Fruit fly (Drosophila melanogaster) whole organism, embryonic: ENCODE results near the gene CG34307.

Experiments used
- Aef1 ChIP-seq: fragments of 200-800 bp; sonication (Bioruptor generic); IDR thresholded peaks from 3 replicates; pipeline ENCODE4 v1.3.6; 2022; ENCODE audit warnings: missing biosample characterization, missing genetic modification characterization
- Asciz ChIP-seq: fragments of 200-800 bp; sonication (Bioruptor generic); optimal IDR thresholded peaks from 2 replicates; lab custom pipeline; 2017; ENCODE audit warnings: missing biosample characterization, mild to moderate bottlenecking, missing genetic modification characterization, missing genetic modification reagents
- Atf6 ChIP-seq: fragments of 200-800 bp; sonication (Bioruptor generic); IDR thresholded peaks from 2 replicates; pipeline ENCODE4 v1.3.6; 2022; ENCODE audit warnings: missing biosample characterization, missing genetic modification characterization
- Bteb2 ChIP-seq: fragments of 200-800 bp; sonication (Bioruptor generic); optimal IDR thresholded peaks from 2 replicates; lab custom pipeline; 2016; ENCODE audit warnings: missing biosample characterization, missing genetic modification characterization
- CG10274 ChIP-seq: fragments of 200-800 bp; sonication (Bioruptor generic); optimal IDR thresholded peaks from 3 replicates; lab custom pipeline; 2017; ENCODE audit warnings: missing biosample characterization, mild to moderate bottlenecking, missing genetic modification characterization
- CG11560 ChIP-seq: fragments of 200-800 bp; sonication (Bioruptor generic); IDR thresholded peaks from 3 replicates; pipeline ENCODE4 v1.3.6; 2022; ENCODE audit warnings: missing biosample characterization, missing genetic modification characterization
- CG11696 ChIP-seq: fragments of 200-800 bp; sonication (Bioruptor generic); IDR thresholded peaks from 2 replicates; pipeline ENCODE4 v1.3.6; 2022; ENCODE audit warnings: missing biosample characterization, missing genetic modification characterization
- CG11723 ChIP-seq: fragments of 200-800 bp; sonication (Bioruptor generic); optimal IDR thresholded peaks from 2 replicates; lab custom pipeline; 2017; ENCODE audit warnings: missing biosample characterization, mild to moderate bottlenecking, missing genetic modification characterization
- CG13287 ChIP-seq: fragments of 200-800 bp; sonication (Bioruptor generic); IDR thresholded peaks from 2 replicates; pipeline ENCODE4 v1.3.6; 2022; ENCODE audit warnings: missing biosample characterization, missing genetic modification characterization; ENCODE audit not compliant: partially characterized antibody
- CG13424 ChIP-seq: fragments of 200-800 bp; sonication (Bioruptor generic); optimal IDR thresholded peaks from 2 replicates; lab custom pipeline; 2019; ENCODE audit warnings: missing biosample characterization, mild to moderate bottlenecking, missing genetic modification characterization, moderate library complexity
- CG13624 ChIP-seq: fragments of 200-800 bp; sonication (Bioruptor generic); optimal IDR thresholded peaks from 2 replicates; lab custom pipeline; 2016; ENCODE audit warnings: missing biosample characterization, missing genetic modification characterization
- CG13894 ChIP-seq: fragments of 200-800 bp; sonication (Bioruptor generic); optimal IDR thresholded peaks from 3 replicates; lab custom pipeline; 2018; ENCODE audit warnings: missing biosample characterization, mild to moderate bottlenecking, missing genetic modification characterization, moderate library complexity
- CG2712 ChIP-seq: fragments of 200-800 bp; optimal IDR thresholded peaks from 3 replicates; lab custom pipeline; 2019; ENCODE audit warnings: missing biosample characterization, mild to moderate bottlenecking, missing genetic modification characterization, moderate library complexity
- CG33213 ChIP-seq: fragments of 200-800 bp; sonication (Bioruptor generic); optimal IDR thresholded peaks from 3 replicates; lab custom pipeline; 2016; ENCODE audit warnings: missing biosample characterization, missing genetic modification characterization
- CG3726 ChIP-seq: fragments of 200-800 bp; sonication (Bioruptor generic); IDR thresholded peaks from 3 replicates; pipeline ENCODE4, ENCODE4 v1.3.6; 2022; ENCODE audit warnings: missing biosample characterization, missing genetic modification characterization
- CG5245 ChIP-seq: fragments of 200-800 bp; sonication (Bioruptor generic); optimal IDR thresholded peaks from 3 replicates; lab custom pipeline; 2016; ENCODE audit warnings: missing biosample characterization, missing genetic modification characterization
- CG6689 ChIP-seq: fragments of 200-800 bp; sonication (Bioruptor generic); IDR thresholded peaks from 2 replicates; pipeline ENCODE4 v1.3.6; 2022; ENCODE audit warnings: missing biosample characterization, missing genetic modification characterization
- CG7372 ChIP-seq: fragments of 200-800 bp; sonication (Bioruptor generic); IDR thresholded peaks from 2 replicates; pipeline ENCODE4 v1.3.6; 2022; ENCODE audit warnings: missing biosample characterization, missing genetic modification characterization
- CG8388 ChIP-seq: fragments of 200-800 bp; sonication (Bioruptor generic); optimal IDR thresholded peaks from 2 replicates; lab custom pipeline; 2019; ENCODE audit warnings: missing biosample characterization, mild to moderate bottlenecking, missing genetic modification characterization, moderate library complexity
- CG8478 ChIP-seq: fragments of >200 bp; optimal IDR thresholded peaks from 2 replicates; lab custom pipeline; 2018
- CG9215 ChIP-seq: fragments of 200-800 bp; sonication (Bioruptor generic); IDR thresholded peaks from 2 replicates; pipeline ENCODE4 v1.3.6; 2022; ENCODE audit warnings: missing biosample characterization, missing genetic modification characterization
- CG9797 ChIP-seq: fragments of 200-800 bp; sonication (Bioruptor generic); optimal IDR thresholded peaks from 3 replicates; lab custom pipeline; 2018; ENCODE audit warnings: missing biosample characterization, mild to moderate bottlenecking, missing genetic modification characterization
- CHES-1-like ChIP-seq: fragments of 200-800 bp; sonication (Bioruptor generic); optimal IDR thresholded peaks from 2 replicates; lab custom pipeline; 2016; ENCODE audit warnings: missing biosample characterization, missing genetic modification characterization
- CTCF ChIP-seq: fragments of 200-800 bp; sonication (Bioruptor generic); optimal IDR thresholded peaks from 2 replicates; lab custom pipeline; 2017; ENCODE audit warnings: missing biosample characterization, mild to moderate bottlenecking, missing genetic modification characterization, moderate library complexity
- Dbx ChIP-seq: fragments of 200-800 bp; sonication (Bioruptor generic); IDR thresholded peaks from 3 replicates; pipeline ENCODE4 v1.3.6; 2022; ENCODE audit warnings: missing biosample characterization, missing genetic modification characterization
- Lim3 ChIP-seq: fragments of 200-800 bp; sonication (Bioruptor generic); IDR thresholded peaks from 2 replicates; pipeline ENCODE4 v1.3.6; 2022; ENCODE audit warnings: missing biosample characterization, missing genetic modification characterization
- MBD-R2 ChIP-seq: fragments of 200-800 bp; sonication (Bioruptor generic); IDR thresholded peaks from 2 replicates; pipeline ENCODE4 v1.3.6; 2022; ENCODE audit warnings: missing biosample characterization, missing genetic modification characterization
- Mad ChIP-seq: fragments of 200-800 bp; sonication (Bioruptor generic); optimal IDR thresholded peaks from 2 replicates; lab custom pipeline; 2016; ENCODE audit warnings: missing biosample characterization, missing genetic modification characterization
- Mrtf ChIP-seq: fragments of 200-800 bp; sonication (Bioruptor generic); IDR thresholded peaks from 3 replicates; pipeline ENCODE4 v1.3.6; 2022; ENCODE audit warnings: missing biosample characterization, missing genetic modification characterization
- Myb ChIP-seq: fragments of 200-800 bp; sonication (Bioruptor generic); optimal IDR thresholded peaks from 2 replicates; lab custom pipeline; 2016; ENCODE audit warnings: missing biosample characterization, missing genetic modification characterization
- NK7.1 ChIP-seq: fragments of 200-800 bp; sonication (Bioruptor generic); optimal IDR thresholded peaks from 3 replicates; lab custom pipeline; 2016; ENCODE audit warnings: missing biosample characterization, missing genetic modification characterization
- Ptx1 ChIP-seq: fragments of 200-800 bp; sonication (Bioruptor generic); IDR thresholded peaks from 2 replicates; pipeline ENCODE4 v1.3.6; 2022; ENCODE audit warnings: missing biosample characterization, missing genetic modification characterization
- Spps ChIP-seq: fragments of 200-800 bp; sonication (Bioruptor generic); optimal IDR thresholded peaks from 2 replicates; lab custom pipeline; 2018; ENCODE audit warnings: missing biosample characterization, mild to moderate bottlenecking, missing genetic modification characterization
- Vsx1 ChIP-seq: fragments of 200-800 bp; sonication (Bioruptor generic); optimal IDR thresholded peaks from 2 replicates; lab custom pipeline; 2017; ENCODE audit warnings: missing biosample characterization, mild to moderate bottlenecking, missing genetic modification characterization, missing genetic modification reagents
- Xbp1 ChIP-seq: fragments of 200-800 bp; sonication (Bioruptor generic); optimal IDR thresholded peaks from 3 replicates; lab custom pipeline; 2016; ENCODE audit warnings: missing biosample characterization, mild to moderate bottlenecking, missing genetic modification characterization
- cas ChIP-seq: fragments of 200-800 bp; sonication (Bioruptor generic); IDR thresholded peaks from 2 replicates; pipeline ENCODE4 v1.3.6; 2022; ENCODE audit warnings: missing biosample characterization, missing genetic modification characterization
- fd102C ChIP-seq: fragments of 200-800 bp; sonication (Bioruptor generic); optimal IDR thresholded peaks from 2 replicates; lab custom pipeline; 2018; ENCODE audit warnings: missing biosample characterization, mild to moderate bottlenecking, missing genetic modification characterization, moderate library complexity
- fd64A ChIP-seq: fragments of 200-800 bp; sonication (Bioruptor generic); optimal IDR thresholded peaks from 3 replicates; lab custom pipeline; 2018; ENCODE audit warnings: missing biosample characterization, mild to moderate bottlenecking, missing genetic modification characterization
- gfzf ChIP-seq: fragments of 200-800 bp; sonication (Bioruptor generic); optimal IDR thresholded peaks from 2 replicates; lab custom pipeline; 2016; ENCODE audit warnings: missing biosample characterization, mild to moderate bottlenecking, missing genetic modification characterization, moderate library complexity
- gt ChIP-seq: fragments of 200-800 bp; sonication (Bioruptor generic); IDR thresholded peaks from 2 replicates; pipeline ENCODE4 v1.3.6; 2022; ENCODE audit warnings: missing biosample characterization, missing genetic modification characterization
- inv ChIP-seq: fragments of 200-800 bp; sonication (Bioruptor generic); IDR thresholded peaks from 2 replicates; pipeline ENCODE4 v1.3.6; 2022; ENCODE audit warnings: missing biosample characterization, missing genetic modification characterization; ENCODE audit not compliant: partially characterized antibody
- ken ChIP-seq: fragments of 200-800 bp; sonication (Bioruptor generic); IDR thresholded peaks from 3 replicates; pipeline ENCODE4 v1.3.6; 2022; ENCODE audit warnings: missing biosample characterization, missing genetic modification characterization
- maf-S ChIP-seq: fragments of 200-800 bp; sonication (Bioruptor generic); optimal IDR thresholded peaks from 2 replicates; lab custom pipeline; 2016; ENCODE audit warnings: missing biosample characterization, missing genetic modification characterization
- mam ChIP-seq: fragments of 200-800 bp; sonication (Bioruptor generic); optimal IDR thresholded peaks from 3 replicates; lab custom pipeline; 2016; ENCODE audit warnings: missing biosample characterization, missing genetic modification characterization
- pnt ChIP-seq: fragments of 200-800 bp; sonication (Bioruptor generic); optimal IDR thresholded peaks from 3 replicates; lab custom pipeline; 2016; ENCODE audit warnings: missing biosample characterization, missing genetic modification characterization
- psq ChIP-seq: fragments of 200-800 bp; sonication (Bioruptor generic); optimal IDR thresholded peaks from 2 replicates; lab custom pipeline; 2017; ENCODE audit warnings: missing biosample characterization, missing genetic modification characterization
- row ChIP-seq: fragments of 200-800 bp; sonication (Bioruptor generic); IDR thresholded peaks from 3 replicates; pipeline ENCODE4 v1.3.6; 2022; ENCODE audit warnings: missing biosample characterization, missing genetic modification characterization
- scrt ChIP-seq: fragments of 200-800 bp; sonication (Bioruptor generic); optimal IDR thresholded peaks from 2 replicates; lab custom pipeline; 2018; ENCODE audit warnings: missing biosample characterization, mild to moderate bottlenecking, missing genetic modification characterization, moderate library complexity
- ssp ChIP-seq: fragments of 200-800 bp; sonication (Bioruptor generic); IDR thresholded peaks from 2 replicates; pipeline ENCODE4 v1.3.6; 2022; ENCODE audit warnings: missing biosample characterization, missing genetic modification characterization
- sug ChIP-seq: fragments of 200-800 bp; optimal IDR thresholded peaks from 2 replicates; lab custom pipeline; 2019; ENCODE audit warnings: missing biosample characterization, mild to moderate bottlenecking, missing genetic modification characterization, moderate library complexity
- twi ChIP-seq: fragments of 200-800 bp; optimal IDR thresholded peaks from 2 replicates; lab custom pipeline; 2019; ENCODE audit warnings: missing biosample characterization, mild to moderate bottlenecking, missing genetic modification characterization, moderate library complexity
- zfh1 ChIP-seq: fragments of 200-800 bp; sonication (Bioruptor generic); IDR thresholded peaks from 3 replicates; pipeline ENCODE4 v1.3.6; 2022; ENCODE audit warnings: missing biosample characterization, missing genetic modification characterization

CG34307 gene

DNA sequence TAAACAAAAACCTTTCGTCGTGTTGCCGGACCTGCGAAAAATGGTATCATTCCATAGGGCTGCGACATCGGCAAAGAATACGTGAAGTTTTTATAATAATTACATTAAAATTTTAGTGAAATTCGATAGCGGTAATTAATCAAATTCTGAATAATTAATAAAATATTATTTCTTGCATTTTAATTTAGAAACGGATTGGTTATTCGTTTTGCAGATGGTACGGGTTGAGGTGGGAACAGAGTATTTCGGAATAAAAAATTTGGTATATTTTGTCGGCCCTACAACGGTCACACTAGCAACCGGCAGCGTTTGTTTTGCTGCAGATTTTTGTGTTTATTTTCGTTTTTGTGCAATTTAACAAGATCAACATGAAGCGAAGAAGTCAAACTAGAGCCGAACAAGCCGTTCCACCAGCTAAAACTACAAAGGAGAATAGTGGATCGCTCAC is 14.9 kb upstream of the CG34307 start, which contains the start of the genes CG6962 and CG31368 (continued):
- TF ChIP-seq Aef1 (GFP tag; lab: Robert Waterston, UW) (peak; percentile 83), MBD-R2 (GFP tag; lab: Robert Waterston, UW) (peak; percentile 94), CG11723 (GFP tag; lab: Kevin White, UChicago) (no peak), CG7372 (GFP tag; lab: Robert Waterston, UW) (peak; percentile 82), Xbp1 (GFP tag; lab: Kevin White, UChicago) (peak; percentile 92), Atf6 (peak; percentile 83), pnt (peak; percentile 67), CHES-1-like (peak; percentile 73), CG13424 (tag; lab: Kevin White, UChicago) (peak; percentile 91), CG13624 (GFP tag; lab: Kevin White, UChicago) (peak; percentile 40), CG11560 (tag; lab: Robert Waterston, UW) (peak; percentile 66; the same call in 2 of the 3 replicates), CG5245 (peak; percentile 82), fd64A (GFP tag; lab: Kevin White, UChicago) (no peak), gfzf (GFP tag; lab: Kevin White, UChicago) (peak; percentile 78), CG9215 (GFP tag; lab: Robert Waterston, UW) (peak; percentile 79), psq (GFP tag; lab: Kevin White, UChicago) (peak; percentile 68), maf-S (GFP tag; lab: Kevin White, UChicago) (peak; percentile 55), Vsx1 (GFP tag; lab: Kevin White, UChicago) (no peak), Dbx (GFP tag; lab: Robert Waterston, UW) (peak; percentile 78), row (peak; percentile 95), Ptx1 (GFP tag; lab: Robert Waterston, UW) (peak; percentile 86), Bteb2 (peak; percentile 66), ssp (peak; percentile 98), CG3726 (GFP tag; lab: Robert Waterston, UW) (peak; percentile 60; the same call in 1 of the 3 replicates), CG6689 (GFP tag; lab: Robert Waterston, UW) (peak; percentile 75), NK7.1 (GFP tag; lab: Kevin White, UChicago) (no peak), CG2712 (peak; percentile 92), Lim3 (no peak), Asciz (GFP tag; lab: Kevin White, UChicago) (peak; percentile 20), ken (peak; percentile 74; the same call in 2 of the 3 replicates), CG33213 (peak; percentile 59), Myb (GFP tag; lab: Kevin White, UChicago) (peak; percentile 26), CG9797 (GFP tag; lab: Kevin White, UChicago) (peak; percentile 93), zfh1 (GFP tag; lab: Robert Waterston, UW) (peak; percentile 88), gt (GFP tag; lab: Robert Waterston, UW) (peak; percentile 49; the same call in 1 of the 2 replicates), CG13287 (peak; percentile 51; the same call in 1 of the 2 replicates), sug (tag; lab: Kevin White, UChicago) (peak; percentile 86), CG8478 (lab: Kevin White, UChicago) (no peak), CG13894 (tag; lab: Kevin White, UChicago) (peak; percentile 72), CG11696 (GFP tag; lab: Robert Waterston, UW) (peak; percentile 51), Spps (tag; lab: Kevin White, UChicago) (peak; percentile 67), Mad (GFP tag; lab: Kevin White, UChicago) (peak; percentile 76), cas (GFP tag; lab: Robert Waterston, UW) (0 out of 2 replicates have a peak, but pooled peaks have one; percentile 46), fd102C (GFP tag; lab: Kevin White, UChicago) (peak; percentile 27), CG10274 (GFP tag; lab: Kevin White, UChicago) (peak; percentile 25), twi (tag; lab: Kevin White, UChicago) (peak; percentile 82), mam (peak; percentile 69), CTCF (GFP tag; lab: Kevin White, UChicago) (peak; percentile 33), CG8388 (GFP tag; lab: Kevin White, UChicago) (peak; percentile 69), Mrtf (peak; percentile 61; the same call in 2 of the 3 replicates), inv (GFP tag; lab: Robert Waterston, UW) (no peak), scrt (GFP tag; lab: Kevin White, UChicago) (peak; percentile 72)
